Worm (Caenorhabditis elegans) whole organism, midembryonic: ENCODE data around the gene F01G12.18.

Experiments used
- tab-1 ChIP-seq: fragments of 200-800 bp; sonication (Bioruptor generic); IDR thresholded peaks from 2 replicates; pipeline ENCODE4 v1.3.6; 2022; ENCODE audit warnings: missing genetic modification characterization, missing compliant biosample characterization
- ztf-23 ChIP-seq: fragments of 200-800 bp; sonication (Bioruptor generic); IDR thresholded peaks from 2 replicates; pipeline ENCODE4 v1.3.6; 2022; ENCODE audit warnings: missing genetic modification reagents, missing genetic modification characterization, missing compliant biosample characterization

DNA sequence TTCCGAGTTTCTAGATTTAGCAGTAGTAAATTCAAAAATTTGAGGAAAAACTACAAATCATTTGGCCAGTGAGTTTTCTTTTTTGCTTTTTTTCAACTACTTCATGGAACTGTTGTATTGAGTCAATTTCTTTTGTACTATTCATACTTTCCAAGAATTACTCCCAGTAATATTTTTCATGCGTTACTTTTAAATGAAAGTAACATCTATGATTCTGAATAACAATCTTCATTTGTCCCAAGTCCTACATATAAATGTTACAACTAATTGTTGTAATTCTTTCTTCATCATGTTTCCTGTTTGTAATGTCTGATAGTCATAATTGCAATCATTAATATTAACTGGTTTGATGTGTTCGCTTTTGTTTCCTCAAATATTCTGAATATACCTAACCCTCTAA, 45.4 kb upstream of the F01G12.18 start:
- TF ChIP-seq ztf-23 (no peak), tab-1 (GFP tag; lab: Robert Waterston, UW) (no peak)
